Fruit fly (Drosophila melanogaster) whole organism, prepupa: ENCODE measurements around the gene CG11696.

Source experiments
- Blimp-1 ChIP-seq: fragments of 200-800 bp; sonication (Bioruptor generic); optimal IDR thresholded peaks from 3 replicates; lab custom pipeline; 2017; ENCODE audit warnings: missing biosample characterization, missing genetic modification characterization, mild to moderate bottlenecking, moderate library complexity, missing genetic modification reagents
- CG10669 ChIP-seq: fragments of 200-800 bp; sonication (Bioruptor generic); optimal IDR thresholded peaks from 3 replicates; lab custom pipeline; 2018; ENCODE audit warnings: missing biosample characterization, mild to moderate bottlenecking, missing genetic modification characterization, moderate library complexity
- CG15336 ChIP-seq: fragments of 200-800 bp; sonication (Bioruptor generic); IDR thresholded peaks from 2 replicates; pipeline ENCODE4 v1.3.6; 2022; ENCODE audit warnings: missing biosample characterization, missing genetic modification characterization
- CG1621 ChIP-seq: fragments of 200-800 bp; sonication (Bioruptor generic); optimal IDR thresholded peaks from 3 replicates; lab custom pipeline; 2018; ENCODE audit warnings: missing biosample characterization, mild to moderate bottlenecking, missing genetic modification characterization
- CG16779 ChIP-seq: fragments of 200-800 bp; sonication (Bioruptor generic); optimal IDR thresholded peaks from 3 replicates; lab custom pipeline; 2017; ENCODE audit warnings: missing biosample characterization, mild to moderate bottlenecking, missing genetic modification characterization
- CG34406 ChIP-seq: fragments of 200-800 bp; sonication (Bioruptor generic); optimal IDR thresholded peaks from 3 replicates; lab custom pipeline; 2016; ENCODE audit warnings: missing biosample characterization, missing genetic modification characterization
- CG4318 ChIP-seq: fragments of 200-800 bp; sonication (Bioruptor generic); optimal IDR thresholded peaks from 3 replicates; lab custom pipeline; 2017; ENCODE audit warnings: missing biosample characterization, mild to moderate bottlenecking, missing genetic modification characterization
- CG6163 ChIP-seq: fragments of 200-800 bp; sonication (Bioruptor generic); IDR thresholded peaks from 3 replicates; pipeline ENCODE4 v1.3.6; 2022; ENCODE audit warnings: missing biosample characterization, missing genetic modification characterization
- CG6276 ChIP-seq: fragments of 200-800 bp; sonication (Bioruptor generic); optimal IDR thresholded peaks from 2 replicates; lab custom pipeline; 2017; ENCODE audit warnings: missing biosample characterization, mild to moderate bottlenecking, missing genetic modification characterization
- CG6808 ChIP-seq: fragments of 200-800 bp; sonication (Bioruptor generic); optimal IDR thresholded peaks from 3 replicates; lab custom pipeline; 2017; ENCODE audit warnings: missing biosample characterization, missing genetic modification characterization, mild to moderate bottlenecking, moderate library complexity, missing genetic modification reagents
- CG6854 ChIP-seq: fragments of 200-800 bp; sonication (Bioruptor generic); optimal IDR thresholded peaks from 2 replicates; lab custom pipeline; 2017; ENCODE audit warnings: missing biosample characterization, mild to moderate bottlenecking, missing genetic modification characterization
- CG8119 ChIP-seq: fragments of 200-800 bp; sonication (Bioruptor generic); IDR thresholded peaks from 3 replicates; pipeline ENCODE4 v1.3.6; 2022; ENCODE audit warnings: missing biosample characterization, missing genetic modification characterization
- CG8319 ChIP-seq: fragments of 200-800 bp; sonication (Bioruptor generic); optimal IDR thresholded peaks from 3 replicates; lab custom pipeline; 2016; ENCODE audit warnings: missing biosample characterization, missing genetic modification characterization
- CG8632 ChIP-seq: fragments of 200-800 bp; sonication (Bioruptor generic); optimal IDR thresholded peaks from 3 replicates; lab custom pipeline; 2016; ENCODE audit warnings: missing biosample characterization, missing genetic modification characterization
- Eip78C ChIP-seq: fragments of 200-800 bp; sonication (Bioruptor generic); peaks from one replicate; lab custom pipeline; 2016; ENCODE audit warnings: missing biosample characterization, missing genetic modification characterization
- Ets96B ChIP-seq: fragments of 200-800 bp; optimal IDR thresholded peaks from 2 replicates; lab custom pipeline; 2019; ENCODE audit warnings: missing biosample characterization, mild to moderate bottlenecking, missing genetic modification characterization, moderate library complexity
- Gug ChIP-seq: fragments of 200-800 bp; sonication (Bioruptor generic); IDR thresholded peaks from 2 replicates; pipeline ENCODE4 v1.3.6; 2022; ENCODE audit warnings: missing biosample characterization, missing genetic modification characterization
- Hr38 ChIP-seq: sonication (Bioruptor generic); optimal IDR thresholded peaks from 2 replicates; lab custom pipeline; 2016; ENCODE audit warnings: missing biosample characterization, missing genetic modification characterization
- Hr39 ChIP-seq: fragments of 200-800 bp; sonication (Bioruptor generic); optimal IDR thresholded peaks from 2 replicates; lab custom pipeline; 2016; ENCODE audit warnings: missing biosample characterization, missing genetic modification characterization
- Hr4 ChIP-seq: fragments of 200-800 bp; sonication (Bioruptor generic); optimal IDR thresholded peaks from 3 replicates; lab custom pipeline; 2016; ENCODE audit warnings: missing biosample characterization, missing genetic modification characterization
- Lpt ChIP-seq: fragments of 200-800 bp; sonication (Bioruptor generic); optimal IDR thresholded peaks from 3 replicates; lab custom pipeline; 2016; ENCODE audit warnings: missing biosample characterization, missing genetic modification characterization
- Sox102F ChIP-seq: fragments of 200-800 bp; sonication (Bioruptor generic); optimal IDR thresholded peaks from 2 replicates; lab custom pipeline; 2016; ENCODE audit warnings: missing biosample characterization, mild to moderate bottlenecking, missing genetic modification characterization
- Sox14 ChIP-seq: fragments of 200-800 bp; sonication (Bioruptor generic); optimal IDR thresholded peaks from 3 replicates; lab custom pipeline; 2016; ENCODE audit warnings: missing biosample characterization, missing genetic modification characterization
- cyc ChIP-seq: fragments of 200-800 bp; sonication (Bioruptor generic); optimal IDR thresholded peaks from 3 replicates; lab custom pipeline; 2016; ENCODE audit warnings: missing biosample characterization, missing genetic modification characterization
- dac ChIP-seq: fragments of 200-800 bp; sonication (Bioruptor generic); optimal IDR thresholded peaks from 2 replicates; lab custom pipeline; 2017; ENCODE audit warnings: missing biosample characterization, mild to moderate bottlenecking, missing genetic modification characterization
- dsx ChIP-seq: fragments of 200-800 bp; optimal IDR thresholded peaks from 3 replicates; lab custom pipeline; 2019; ENCODE audit warnings: missing biosample characterization, mild to moderate bottlenecking, missing genetic modification characterization, moderate library complexity; ENCODE audit not compliant: poor library complexity, severe bottlenecking
- eg ChIP-seq: fragments of 200-800 bp; sonication (Bioruptor generic); IDR thresholded peaks from 3 replicates; pipeline ENCODE4 v1.3.6; 2022; ENCODE audit warnings: missing biosample characterization, missing genetic modification characterization
- esn ChIP-seq: fragments of 200-800 bp; sonication (Bioruptor generic); optimal IDR thresholded peaks from 2 replicates; lab custom pipeline; 2016; ENCODE audit warnings: missing biosample characterization, mild to moderate bottlenecking, missing genetic modification characterization, moderate library complexity
- fd85E ChIP-seq: fragments of 200-800 bp; sonication (Bioruptor generic); optimal IDR thresholded peaks from 3 replicates; lab custom pipeline; 2016; ENCODE audit warnings: missing biosample characterization, missing genetic modification characterization
- fkh ChIP-seq: fragments of 200-800 bp; sonication (Bioruptor generic); optimal IDR thresholded peaks from 3 replicates; lab custom pipeline; 2017; ENCODE audit warnings: missing biosample characterization, mild to moderate bottlenecking, missing genetic modification characterization, moderate library complexity
- lz ChIP-seq: fragments of 200-800 bp; sonication (Bioruptor generic); optimal IDR thresholded peaks from 3 replicates; lab custom pipeline; 2016; ENCODE audit warnings: missing biosample characterization, missing genetic modification characterization
- net ChIP-seq: fragments of 200-800 bp; sonication (Bioruptor generic); optimal IDR thresholded peaks from 3 replicates; lab custom pipeline; 2016; ENCODE audit warnings: missing biosample characterization, missing genetic modification characterization
- salr ChIP-seq, 2 experiments: fragments of 200-800 bp; sonication (Bioruptor generic); optimal IDR thresholded peaks; 3 replicates each; lab custom pipeline; 2016 to 2018; ENCODE audit warnings: missing biosample characterization in 2 of 2, missing genetic modification characterization in 2 of 2, mild to moderate bottlenecking in 1 of 2
- ss ChIP-seq, 2 experiments: fragments of 200-800 bp; sonication (Bioruptor generic); optimal IDR thresholded peaks; 2 replicates in 1 of 2; 3 replicates in 1 of 2; lab custom pipeline; 2017 to 2018; ENCODE audit warnings: mild to moderate bottlenecking in 2 of 2, missing biosample characterization in 2 of 2, missing genetic modification characterization in 2 of 2, moderate library complexity in 1 of 2

Gene CG11696

dm6 chrX:11604094-11604493 lies 30.6 kb downstream of the CG11696 start, which contains the start of gene CG2533:
CG2533 (minus strand) TSS chrX:11604194.
- no peak for TF ChIP-seq CG8632
- TF ChIP-seq CG6163 (GFP tag; lab: Robert Waterston, UW), result no peak
- TF ChIP-seq net (GFP tag; lab: Kevin White, UChicago), result no peak
- no peak for TF ChIP-seq dac (GFP tag; lab: Kevin White, UChicago)
- no peak for TF ChIP-seq CG10669 (GFP tag; lab: Kevin White, UChicago)

dm6 chrX:11611056-11611644 lies 37.6 kb downstream of the CG11696 start:
- no peak for TF ChIP-seq Hr39 (GFP tag; lab: Kevin White, UChicago)
- TF ChIP-seq CG8119, result no peak
- TF ChIP-seq CG34406 (GFP tag; lab: Kevin White, UChicago), result no peak
- TF ChIP-seq CG6163 (GFP tag; lab: Robert Waterston, UW), result peak; percentile 28; the same call in 1 of the 3 replicates
- peak; percentile 19 for TF ChIP-seq CG6854
- TF ChIP-seq lz (GFP tag; lab: Kevin White, UChicago), result no peak
- TF ChIP-seq CG6276 (GFP tag; lab: Kevin White, UChicago), result no peak
- TF ChIP-seq Gug, result no peak
- peak; percentile 24 for TF ChIP-seq fkh (GFP tag; lab: Kevin White, UChicago)
- peak; percentile 27 for TF ChIP-seq Eip78C (GFP tag; lab: Kevin White, UChicago)
- peak in 1 of 2 experiments; percentile 44 for TF ChIP-seq ss (GFP tag; optimal IDR thresholded peaks at IDR 0.05; lab: Kevin White, UChicago)
- TF ChIP-seq CG15336 (GFP tag; lab: Robert Waterston, UW), result 0 out of 2 replicates have a peak, but pooled peaks have one; percentile 10
- no peak for TF ChIP-seq CG10669 (GFP tag; lab: Kevin White, UChicago)
- no peak for TF ChIP-seq Hr4 (GFP tag; lab: Kevin White, UChicago)
- no peak for TF ChIP-seq CG1621 (tag; lab: Kevin White, UChicago)
- no peak for TF ChIP-seq fd85E (GFP tag; lab: Kevin White, UChicago)
- TF ChIP-seq, all 60 proteins: peak for 6

dm6 chrX:11611645-11612079 lies 38.1 kb downstream of the CG11696 start, which contains the start of the genes CG2247 and CG1703:
CG2247 (minus strand) TSS chrX:11611652.
CG1703 (plus strand) TSS chrX:11611927.
- no peak for TF ChIP-seq CG16779 (tag; lab: Kevin White, UChicago)

dm6 chrX:11615652-11616495 lies 42.3 kb downstream of the CG11696 start, which contains the start of the genes RPA3 and Met:
RPA3 (minus strand) TSS chrX:11615840.
Met (plus strand) TSS chrX:11616124.
- TF ChIP-seq CG6854, result no peak
- no peak for TF ChIP-seq Blimp-1
- TF ChIP-seq eg (GFP tag; lab: Robert Waterston, UW), result 0 out of 3 replicates have a peak, but pooled peaks have one; percentile 17
- peak; percentile 46 for TF ChIP-seq dsx
- peak; percentile 56 for TF ChIP-seq CG6808 (GFP tag; lab: Kevin White, UChicago)
- TF ChIP-seq CG4318 (GFP tag; lab: Kevin White, UChicago), result no peak
- TF ChIP-seq Eip78C (GFP tag; lab: Kevin White, UChicago), result peak; percentile 46
- peak; percentile 47 for TF ChIP-seq fkh (GFP tag; lab: Kevin White, UChicago)
- TF ChIP-seq Hr38 (GFP tag; lab: Kevin White, UChicago), result no peak
- TF ChIP-seq CG8319, result no peak

dm6 chrX:11616496-11616952 lies 43.0 kb downstream of the CG11696 start:
- peak; percentile 48; the same call in 1 of the 2 replicates for TF ChIP-seq CG15336 (GFP tag; lab: Robert Waterston, UW)
- TF ChIP-seq CG8119, result peak; percentile 25; the same call in 1 of the 3 replicates
- no peak for TF ChIP-seq dsx
- TF ChIP-seq esn (GFP tag; lab: Kevin White, UChicago), result no peak
- TF ChIP-seq Sox102F (GFP tag; lab: Kevin White, UChicago), result no peak
- peak; percentile 40 for TF ChIP-seq CG6854
- TF ChIP-seq fkh (GFP tag; lab: Kevin White, UChicago), result no peak
- peak; percentile 63 to 76 for TF ChIP-seq ss (GFP tag; optimal IDR thresholded peaks at IDR 0.05; lab: Kevin White, UChicago)
- no peak for TF ChIP-seq Ets96B (tag; lab: Kevin White, UChicago)
- TF ChIP-seq CG6163 (GFP tag; lab: Robert Waterston, UW), result peak; percentile 65; the same call in 1 of the 3 replicates
- TF ChIP-seq salr (GFP tag; optimal IDR thresholded peaks at IDR 0.05; lab: Kevin White, UChicago), result no peak
- TF ChIP-seq Lpt (GFP tag; lab: Kevin White, UChicago), result peak; percentile 4
- TF ChIP-seq cyc (GFP tag; lab: Kevin White, UChicago), result no peak
- TF ChIP-seq Sox14 (GFP tag; lab: Kevin White, UChicago), result no peak
